Fruit fly (Drosophila melanogaster) whole organism, embryonic: Measurements from ENCODE around the gene Tis11.

Experiments
- Aef1 ChIP-seq: fragments of 200-800 bp; sonication (Bioruptor generic); IDR thresholded peaks from 3 replicates; pipeline ENCODE4 v1.3.6; 2022; ENCODE audit warnings: missing biosample characterization, missing genetic modification characterization
- CG10431 ChIP-seq: fragments of 200-800 bp; sonication (Bioruptor generic); optimal IDR thresholded peaks from 3 replicates; lab custom pipeline; 2018; ENCODE audit warnings: missing biosample characterization, mild to moderate bottlenecking, missing genetic modification characterization
- CG10462 ChIP-seq: fragments of 200-800 bp; sonication (Bioruptor generic); optimal IDR thresholded peaks from 2 replicates; lab custom pipeline; 2016; ENCODE audit warnings: missing biosample characterization, missing genetic modification characterization
- CG16779 ChIP-seq: fragments of 200-800 bp; sonication (Bioruptor generic); IDR thresholded peaks from 2 replicates; pipeline ENCODE4 v1.3.6; 2022; ENCODE audit warnings: missing biosample characterization, missing genetic modification characterization
- CG17802 ChIP-seq: fragments of 200-800 bp; sonication (Bioruptor generic); optimal IDR thresholded peaks from 2 replicates; lab custom pipeline; 2018; ENCODE audit warnings: missing biosample characterization, mild to moderate bottlenecking, missing genetic modification characterization, moderate library complexity
- CG32767 ChIP-seq: fragments of 200-800 bp; sonication (Bioruptor generic); IDR thresholded peaks from 2 replicates; pipeline ENCODE4 v1.3.6; 2022; ENCODE audit warnings: missing biosample characterization, missing genetic modification characterization
- danr ChIP-seq: fragments of 200-800 bp; sonication (Bioruptor generic); IDR thresholded peaks from 2 replicates; pipeline ENCODE4 v1.3.6; 2022; ENCODE audit warnings: missing biosample characterization, missing genetic modification characterization
- eyg ChIP-seq: fragments of 200-800 bp; sonication (Bioruptor generic); optimal IDR thresholded peaks from 3 replicates; lab custom pipeline; 2016; ENCODE audit warnings: missing biosample characterization, missing genetic modification characterization
- pb ChIP-seq: fragments of 200-800 bp; sonication (Bioruptor generic); optimal IDR thresholded peaks from 3 replicates; lab custom pipeline; 2016; ENCODE audit warnings: missing biosample characterization, missing genetic modification characterization
- psq ChIP-seq: fragments of 200-800 bp; sonication (Bioruptor generic); optimal IDR thresholded peaks from 2 replicates; lab custom pipeline; 2017; ENCODE audit warnings: missing biosample characterization, missing genetic modification characterization

DNA sequence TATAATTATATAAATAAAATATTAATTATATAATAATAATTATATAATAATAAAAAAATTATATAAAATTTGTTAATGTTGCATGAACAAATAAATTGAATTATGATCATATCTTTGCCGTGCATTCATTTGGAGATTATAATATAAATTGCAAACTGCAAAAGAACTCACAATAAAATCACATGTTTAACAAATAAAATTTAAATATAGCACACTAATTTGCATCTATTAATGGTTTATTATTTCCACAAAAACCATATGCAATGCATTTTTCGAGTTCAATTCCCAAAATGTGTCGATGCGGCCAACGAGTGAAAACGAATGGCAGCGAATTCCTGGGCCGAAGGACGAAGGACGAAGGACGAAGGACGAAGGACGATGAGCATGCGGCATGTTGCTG is 46.3 kb downstream of the Tis11 start, which contains the start of gene CG15725:
- TF ChIP-seq CG32767 (no peak), psq (GFP tag; lab: Kevin White, UChicago) (no peak), pb (GFP tag; lab: Kevin White, UChicago) (no peak), CG10431 (no peak), Aef1 (no peak), CG10462 (no peak), CG17802 (no peak), CG16779 (GFP tag; lab: Robert Waterston, UW) (no peak), danr (GFP tag; lab: Robert Waterston, UW) (no peak), eyg (no peak)
